Worm (Caenorhabditis elegans) whole organism, late embryonic: Measurements from ENCODE around the gene Y38H6C.4.

Source experiments
- ceh-14 ChIP-seq: sonication (generic microtip); optimal IDR thresholded peaks from 2 replicates; lab custom pipeline; 2016; ENCODE audit warnings: missing genotype, missing genetic modification characterization, missing compliant biosample characterization
- ceh-18 ChIP-seq: sonication (generic microtip); optimal IDR thresholded peaks from 2 replicates; lab custom pipeline; 2016; ENCODE audit warnings: missing genetic modification characterization, missing compliant biosample characterization
- ceh-9 ChIP-seq: sonication (generic microtip); optimal IDR thresholded peaks from 2 replicates; lab custom pipeline; 2016; ENCODE audit warnings: mild to moderate bottlenecking, missing genetic modification characterization, inconsistent platforms, missing compliant biosample characterization
- che-1 ChIP-seq: sonication (generic microtip); optimal IDR thresholded peaks from 2 replicates; lab custom pipeline; 2016; ENCODE audit warnings: mild to moderate bottlenecking, missing genetic modification characterization, missing compliant biosample characterization
- ets-4 ChIP-seq: sonication (generic microtip); optimal IDR thresholded peaks from 2 replicates; lab custom pipeline; 2016; ENCODE audit warnings: missing genetic modification characterization, missing compliant biosample characterization
- nhr-232 ChIP-seq: sonication (generic microtip); optimal IDR thresholded peaks from 2 replicates; lab custom pipeline; 2016; ENCODE audit warnings: missing genetic modification characterization, missing compliant biosample characterization
- pha-2 ChIP-seq: sonication (generic microtip); optimal IDR thresholded peaks from 2 replicates; lab custom pipeline; 2017; ENCODE audit warnings: mild to moderate bottlenecking, missing genetic modification characterization, missing compliant biosample characterization
- pqm-1 ChIP-seq: sonication (generic microtip); optimal IDR thresholded peaks from 2 replicates; lab custom pipeline; 2016; ENCODE audit warnings: missing genetic modification characterization, missing compliant biosample characterization
- pros-1 ChIP-seq: fragments of 150-350 bp; optimal IDR thresholded peaks from 2 replicates; lab custom pipeline; 2014; ENCODE audit warnings: missing biosample characterization, missing genetic modification reagents, missing genetic modification characterization
- tbx-2 ChIP-seq: sonication (generic microtip); optimal IDR thresholded peaks from 2 replicates; lab custom pipeline; 2016; ENCODE audit warnings: missing genetic modification characterization, missing compliant biosample characterization
- unc-86 ChIP-seq: sonication (generic microtip); optimal IDR thresholded peaks from 2 replicates; lab custom pipeline; 2016; ENCODE audit warnings: missing genetic modification characterization, missing compliant biosample characterization

DNA sequence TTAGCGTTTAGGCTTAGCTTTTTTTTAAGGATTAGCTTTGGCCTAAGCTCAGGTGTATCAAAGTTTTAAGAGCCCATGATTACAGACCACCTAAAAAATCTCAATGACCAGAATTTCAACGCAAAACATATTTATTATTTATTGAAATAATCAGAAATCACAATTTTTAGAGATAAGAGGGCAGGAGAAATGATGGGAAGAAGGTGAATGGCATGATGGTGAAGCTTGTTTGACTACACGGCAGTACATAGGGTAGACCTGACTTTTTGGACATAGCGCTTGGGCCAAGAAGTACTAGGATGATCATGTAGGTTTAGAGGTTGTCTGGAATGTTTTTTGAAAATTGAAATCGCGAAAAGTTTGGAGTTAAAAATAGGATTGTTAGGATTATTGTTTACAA is 5.3 kb downstream of the Y38H6C.4 start:
- no peak for TF ChIP-seq pqm-1
- no peak for TF ChIP-seq nhr-232 (tag; lab: Kevin White, UChicago)
- no peak for TF ChIP-seq ceh-14 (tag; lab: Kevin White, UChicago)
- no peak for TF ChIP-seq unc-86
- no peak for TF ChIP-seq pha-2 (tag; lab: Kevin White, UChicago)
- no peak for TF ChIP-seq tbx-2
- no peak for TF ChIP-seq che-1 (tag; lab: Kevin White, UChicago)
- TF ChIP-seq ceh-9 (tag; lab: Kevin White, UChicago): no peak
- no peak for TF ChIP-seq ceh-18 (tag; lab: Kevin White, UChicago)
- TF ChIP-seq ets-4 (tag; lab: Kevin White, UChicago): no peak
- no peak for TF ChIP-seq pros-1 (tag; lab: Kevin White, UChicago)
